Worm (Caenorhabditis elegans): ENCODE data around the gene arrd-12.

- TF ChIP-seq lim-6 (tag; optimal IDR thresholded peaks at IDR 0.05), result no peak
- TF ChIP-seq fkh-10 (GFP tag; optimal IDR thresholded peaks at IDR 0.05), result no peak
- TF ChIP-seq pha-4 (tag; optimal IDR thresholded peaks at IDR 0.05), result no peak
- TF ChIP-seq ets-4 (tag; optimal IDR thresholded peaks at IDR 0.05), result no peak
- TF ChIP-seq C08G9.2 (tag; optimal IDR thresholded peaks at IDR 0.05), result no peak
- no peak for TF ChIP-seq hlh-6 (tag; optimal IDR thresholded peaks at IDR 0.05)
- no peak for TF ChIP-seq pqm-1 (tag; optimal IDR thresholded peaks at IDR 0.05)
- no peak for TF ChIP-seq nfya-1 (tag; optimal IDR thresholded peaks at IDR 0.05)
- no peak for TF ChIP-seq nhr-11 (tag; optimal IDR thresholded peaks at IDR 0.05)
Observed at ce11 chrII:13751030-13751429, 15.0 kb upstream of the arrd-12 start.

Data from whole organism, late embryonic.